Worm (Caenorhabditis elegans) whole organism, L4 larva: Measurements from ENCODE around the gene ddp-1.

Experiments used
- T26A8.4 ChIP-seq: fragments of 200-800 bp; sonication (Bioruptor generic); IDR thresholded peaks from 2 replicates; pipeline ENCODE4 v1.3.6; 2022; ENCODE audit warnings: missing genetic modification characterization, missing compliant biosample characterization
- ama-1 ChIP-seq: fragments of 150-350 bp; optimal IDR thresholded peaks from 2 replicates; lab custom pipeline; 2014; ENCODE audit warnings: inconsistent platforms, mixed read lengths
- ceh-62 ChIP-seq: sonication (generic microtip); optimal IDR thresholded peaks from 2 replicates; lab custom pipeline; 2017; ENCODE audit warnings: missing biosample characterization, missing genetic modification characterization
- ctbp-1 ChIP-seq: fragments of 200-800 bp; sonication (Bioruptor generic); IDR thresholded peaks from 2 replicates; pipeline ENCODE4 v1.3.6; 2022; ENCODE audit warnings: missing genetic modification reagents, missing genetic modification characterization, missing compliant biosample characterization
- daf-12 ChIP-seq: fragments of 150-350 bp; optimal IDR thresholded peaks from 2 replicates; lab custom pipeline; 2014; ENCODE audit warnings: missing biosample characterization, missing genetic modification reagents, missing genetic modification characterization
- dpl-1 ChIP-seq: fragments of 150-350 bp; optimal IDR thresholded peaks from 2 replicates; lab custom pipeline; 2014; ENCODE audit warnings: missing biosample characterization, missing genetic modification reagents, missing genetic modification characterization
- egl-27 ChIP-seq: sonication (generic microtip); optimal IDR thresholded peaks from 3 replicates; lab custom pipeline; 2017; ENCODE audit warnings: missing biosample characterization, missing genetic modification reagents, missing genetic modification characterization
- fkh-10 ChIP-seq: fragments of 150-350 bp; optimal IDR thresholded peaks from 2 replicates; lab custom pipeline; 2014; ENCODE audit warnings: missing biosample characterization, missing genetic modification reagents, missing genetic modification characterization
- lsy-2 ChIP-seq, 2 experiments: fragments of 150-350 bp in 1 of 2; sonication (generic microtip) in 1 of 2; optimal IDR thresholded peaks; 2 replicates each; lab custom pipeline; 2014 to 2017; ENCODE audit warnings: missing biosample characterization in 2 of 2, missing genetic modification characterization in 2 of 2
- mdt-29 ChIP-seq: fragments of 200-800 bp; sonication (Bioruptor generic); IDR thresholded peaks from 2 replicates; pipeline ENCODE4 v1.3.6; 2022; ENCODE audit warnings: missing genetic modification reagents, missing genetic modification characterization, missing compliant biosample characterization
- nhr-237 ChIP-seq: sonication (generic microtip); optimal IDR thresholded peaks from 2 replicates; lab custom pipeline; 2017; ENCODE audit warnings: missing biosample characterization, missing genetic modification characterization
- nhr-25 ChIP-seq: sonication (generic microtip); optimal IDR thresholded peaks from 2 replicates; lab custom pipeline; 2017; ENCODE audit warnings: missing genetic modification characterization, mild to moderate bottlenecking, missing compliant biosample characterization, antibody characterized with exemption, moderate library complexity, borderline replicate concordance; ENCODE audit not compliant: insufficient read depth
- skn-1 ChIP-seq: fragments of 150-350 bp; optimal IDR thresholded peaks from 2 replicates; lab custom pipeline; 2014; ENCODE audit warnings: missing biosample characterization, missing genetic modification characterization
- unc-39 ChIP-seq: sonication (generic microtip); optimal IDR thresholded peaks from 2 replicates; lab custom pipeline; 2017; ENCODE audit warnings: missing biosample characterization, missing genetic modification characterization

DNA sequence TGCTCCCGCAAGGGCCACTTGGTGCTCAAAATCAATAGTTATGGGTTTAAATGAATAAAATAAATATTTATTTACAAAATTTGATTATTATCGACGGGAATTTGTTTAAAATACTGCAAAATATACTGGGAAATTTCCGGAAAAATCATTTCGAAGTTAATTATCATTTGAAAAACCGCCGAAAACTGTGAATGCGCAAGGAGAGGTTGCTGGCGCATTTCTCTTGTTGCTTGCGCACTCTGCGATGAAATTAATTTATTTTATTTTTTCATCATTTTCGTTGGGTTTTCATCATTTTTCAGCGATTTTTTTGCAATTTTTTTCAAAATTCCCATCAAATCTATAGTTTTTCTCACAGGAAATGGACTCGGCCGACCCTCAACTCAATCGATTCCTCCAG is at the start of gene ddp-1:
- TF ChIP-seq ama-1 (lab: Kevin White, UChicago), result peak; percentile 91
- TF ChIP-seq fkh-10 (GFP tag; lab: Kevin White, UChicago), result peak; percentile 96
- peak; percentile 93 for TF ChIP-seq T26A8.4 (GFP tag; lab: Robert Waterston, UW)
- peak; percentile 100 for TF ChIP-seq dpl-1 (GFP tag; lab: Kevin White, UChicago)
- no peak for TF ChIP-seq daf-12 (tag; lab: Kevin White, UChicago)
- no peak for TF ChIP-seq skn-1 (tag; lab: Kevin White, UChicago)
- no peak for TF ChIP-seq unc-39 (tag; lab: Kevin White, UChicago)
- peak; percentile 78 for TF ChIP-seq nhr-25 (tag; lab: Kevin White, UChicago)
- peak; percentile 83 for TF ChIP-seq mdt-29
- TF ChIP-seq nhr-237, result no peak
- TF ChIP-seq ceh-62 (tag; lab: Kevin White, UChicago), result no peak
- TF ChIP-seq lsy-2 (tag; optimal IDR thresholded peaks at IDR 0.05; lab: Kevin White, UChicago), result peak; percentile 82 to 96
- no peak for TF ChIP-seq egl-27 (tag; lab: Kevin White, UChicago)
- peak; percentile 91 for TF ChIP-seq ctbp-1 (GFP tag; lab: Robert Waterston, UW)
